Fruit fly (Drosophila melanogaster): Measurements from ENCODE around the gene LManIII.

LManIII gene

dm6 chr2L:8717618-8718336, 50.7 kb downstream of the LManIII start (continued):
- TF ChIP-seq dimm (GFP tag; IDR thresholded peaks at IDR 0.05) (no peak), Mad (GFP tag; optimal IDR thresholded peaks at IDR 0.05) (peak; percentile 79), Trl (optimal IDR thresholded peaks at IDR 0.05) (peak; percentile 85 to 95), Trl (GFP tag; optimal IDR thresholded peaks at IDR 0.05) (no peak), amos (GFP tag; IDR thresholded peaks at IDR 0.05; ENCODE audit: partially characterized antibody) (no peak; the same call in 1 of the 2 replicates), exex (tag; optimal IDR thresholded peaks at IDR 0.05) (peak; percentile 90), Atf3 (GFP tag; optimal IDR thresholded peaks at IDR 0.05) (peak; percentile 25), abd-A (tag; optimal IDR thresholded peaks at IDR 0.05) (peak; percentile 96), kni (GFP tag; optimal IDR thresholded peaks at IDR 0.05) (peak; percentile 71), Poxn (GFP tag; IDR thresholded peaks at IDR 0.05) (no peak), NFAT (GFP tag; IDR thresholded peaks at IDR 0.05) (peak; percentile 32), Dp (GFP tag; optimal IDR thresholded peaks at IDR 0.05) (no peak), CG8388 (GFP tag; optimal IDR thresholded peaks at IDR 0.05) (peak; percentile 91), CG4404 (GFP tag; IDR thresholded peaks at IDR 0.05) (peak; percentile 44; the same call in 1 of the 2 replicates), slou (GFP tag; optimal IDR thresholded peaks at IDR 0.05) (peak; percentile 84), grn (GFP tag; optimal IDR thresholded peaks at IDR 0.05) (no peak), CG6689 (GFP tag; IDR thresholded peaks at IDR 0.05) (peak; percentile 86), caup (GFP tag; optimal IDR thresholded peaks at IDR 0.05; ENCODE audit: severe bottlenecking) (peak; percentile 86), Jarid2 (GFP tag; optimal IDR thresholded peaks at IDR 0.05) (peak; percentile 63), CG13296 (GFP tag; optimal IDR thresholded peaks at IDR 0.05) (peak; percentile 91), Usf (GFP tag; optimal IDR thresholded peaks at IDR 0.05) (peak; percentile 75), Mrtf (GFP tag; IDR thresholded peaks at IDR 0.05) (peak; percentile 73; the same call in 2 of the 3 replicates), gcm (GFP tag; optimal IDR thresholded peaks at IDR 0.05) (peak; percentile 91), ken (GFP tag; IDR thresholded peaks at IDR 0.05) (0 out of 3 replicates have a peak, but pooled peaks have one; percentile 47), Bteb2 (GFP tag; optimal IDR thresholded peaks at IDR 0.05) (peak; percentile 65), ato (GFP tag; IDR thresholded peaks at IDR 0.05; ENCODE audit: partially characterized antibody) (no peak), CG7556 (GFP tag; optimal IDR thresholded peaks at IDR 0.05) (peak; percentile 97), CG4328 (GFP tag; optimal IDR thresholded peaks at IDR 0.05) (peak; percentile 80), bsh (GFP tag; optimal IDR thresholded peaks at IDR 0.05) (peak; percentile 80 to 83), Optix (GFP tag; IDR thresholded peaks at IDR 0.05) (0 out of 3 replicates have a peak, but pooled peaks have one; percentile 25), CG11560 (tag; IDR thresholded peaks at IDR 0.05) (peak; percentile 77; the same call in 2 of the 3 replicates), CG3065 (GFP tag; optimal IDR thresholded peaks at IDR 0.05) (peak; percentile 72), Opbp (GFP tag; IDR thresholded peaks at IDR 0.05; ENCODE audit: partially characterized antibody) (no peak), CG14710 (tag; optimal IDR thresholded peaks at IDR 0.05) (peak; percentile 85), dmrt11E (tag; optimal IDR thresholded peaks at IDR 0.05) (peak; percentile 74), kah (GFP tag; optimal IDR thresholded peaks at IDR 0.05) (peak; percentile 50), Xbp1 (GFP tag; optimal IDR thresholded peaks at IDR 0.05) (peak; percentile 86), CG32772 (GFP tag; IDR thresholded peaks at IDR 0.05) (peak; percentile 65), row (GFP tag; IDR thresholded peaks at IDR 0.05) (peak; percentile 90), CG7963 (GFP tag; IDR thresholded peaks at IDR 0.05; ENCODE audit: partially characterized antibody) (0 out of 3 replicates have a peak, but pooled peaks have one; percentile 10), PHDP (tag; optimal IDR thresholded peaks at IDR 0.05) (peak; percentile 94), CG8478 (optimal IDR thresholded peaks at IDR 0.05) (no peak), ranshi (GFP tag; IDR thresholded peaks at IDR 0.05) (peak; percentile 70; the same call in 1 of the 2 replicates), sens-2 (GFP tag; IDR thresholded peaks at IDR 0.05) (no peak), CG4854 (GFP tag; optimal IDR thresholded peaks at IDR 0.05) (peak; percentile 57), tll (GFP tag; optimal IDR thresholded peaks at IDR 0.05) (no peak), Bgb (GFP tag; IDR thresholded peaks at IDR 0.05; ENCODE audit: partially characterized antibody) (peak; percentile 25; the same call in 1 of the 2 replicates), Asciz (GFP tag; optimal IDR thresholded peaks at IDR 0.05) (peak; percentile 87)

Measured in whole organism, embryonic.